Worm (Caenorhabditis elegans) whole organism, L4 larva: ENCODE measurements around the gene C33A12.4.

Experiments used
- R02D3.7 ChIP-seq: fragments of 150-350 bp; sonication (generic microtip); optimal IDR thresholded peaks from 3 replicates; lab custom pipeline; 2014; ENCODE audit warnings: missing biosample characterization, missing genetic modification characterization
- T26A8.4 ChIP-seq: fragments of 200-800 bp; sonication (Bioruptor generic); IDR thresholded peaks from 2 replicates; pipeline ENCODE4 v1.3.6; 2022; ENCODE audit warnings: missing genetic modification characterization, missing compliant biosample characterization
- Y105C5A.15 ChIP-seq: fragments of 200-800 bp; sonication (Bioruptor generic); IDR thresholded peaks from 2 replicates; pipeline ENCODE4 v1.3.6; 2022; ENCODE audit warnings: missing genetic modification characterization, missing compliant biosample characterization
- Y5F2A.4 ChIP-seq: fragments of 200-800 bp; sonication (Bioruptor generic); optimal IDR thresholded peaks from 2 replicates; lab custom pipeline; 2018; ENCODE audit warnings: mild to moderate bottlenecking, missing genetic modification characterization, missing compliant biosample characterization
- aha-1 ChIP-seq: fragments of 150-350 bp; peaks from one replicate; lab custom pipeline; 2014; ENCODE audit warnings: missing biosample characterization, missing genetic modification characterization
- ama-1 ChIP-seq: fragments of 150-350 bp; optimal IDR thresholded peaks from 2 replicates; lab custom pipeline; 2014; ENCODE audit warnings: inconsistent platforms, mixed read lengths
- ceh-28 ChIP-seq: fragments of 150-350 bp; optimal IDR thresholded peaks from 2 replicates; lab custom pipeline; 2014; ENCODE audit warnings: missing biosample characterization, missing genetic modification reagents, missing genetic modification characterization
- ctbp-1 ChIP-seq: fragments of 200-800 bp; sonication (Bioruptor generic); IDR thresholded peaks from 2 replicates; pipeline ENCODE4 v1.3.6; 2022; ENCODE audit warnings: missing genetic modification reagents, missing genetic modification characterization, missing compliant biosample characterization
- daf-19 ChIP-seq: fragments of 200-800 bp; sonication (Bioruptor generic); conservative IDR thresholded peaks from 2 replicates; pipeline ENCODE4 v1.3.6; 2022; ENCODE audit warnings: missing genetic modification characterization, missing compliant biosample characterization
- daf-8 ChIP-seq: fragments of 200-800 bp; sonication (Bioruptor generic); IDR thresholded peaks from 2 replicates; pipeline ENCODE4 v1.3.6; 2022; ENCODE audit warnings: missing genetic modification characterization, missing compliant biosample characterization
- dmd-8 ChIP-seq: fragments of 200-800 bp; sonication (Bioruptor generic); IDR thresholded peaks from 2 replicates; pipeline ENCODE4 v1.3.6; 2022; ENCODE audit warnings: missing genetic modification characterization, missing compliant biosample characterization
- duxl-1 ChIP-seq: sonication (generic microtip); optimal IDR thresholded peaks from 2 replicates; lab custom pipeline; 2016; ENCODE audit warnings: mild to moderate bottlenecking, missing genetic modification characterization, moderate library complexity, missing compliant biosample characterization; ENCODE audit not compliant: poor library complexity
- fkh-10 ChIP-seq: fragments of 150-350 bp; optimal IDR thresholded peaks from 2 replicates; lab custom pipeline; 2014; ENCODE audit warnings: missing biosample characterization, missing genetic modification reagents, missing genetic modification characterization
- hif-1 ChIP-seq, 2 experiments: sonication (generic microtip); optimal IDR thresholded peaks; 2 replicates each; lab custom pipeline; 2016 to 2017; ENCODE audit warnings: missing compliant biosample characterization in 2 of 2, missing genetic modification characterization in 2 of 2, missing genetic modification reagents in 2 of 2, missing genotype in 2 of 2, mild to moderate bottlenecking in 1 of 2
- hlh-11 ChIP-seq: fragments of 200-800 bp; sonication (Bioruptor generic); optimal IDR thresholded peaks from 2 replicates; lab custom pipeline; 2018; ENCODE audit warnings: mild to moderate bottlenecking, missing genetic modification characterization, missing compliant biosample characterization
- hmg-1.1 ChIP-seq: fragments of 200-800 bp; sonication (Bioruptor generic); IDR thresholded peaks from 2 replicates; pipeline ENCODE4 v1.3.6; 2022; ENCODE audit warnings: missing genetic modification reagents, missing genetic modification characterization, missing compliant biosample characterization
- jun-1 ChIP-seq: fragments of 150-350 bp; optimal IDR thresholded peaks from 2 replicates; lab custom pipeline; 2014; ENCODE audit warnings: missing biosample characterization, missing genetic modification reagents, missing genetic modification characterization
- lim-7 ChIP-seq: fragments of 200-800 bp; sonication (Bioruptor generic); IDR thresholded peaks from 2 replicates; pipeline ENCODE4 v1.3.6; 2022; ENCODE audit warnings: missing genetic modification characterization, missing compliant biosample characterization
- lin-13 ChIP-seq: fragments of 150-350 bp; optimal IDR thresholded peaks from 2 replicates; lab custom pipeline; 2014; ENCODE audit warnings: missing biosample characterization, missing genetic modification reagents, missing genetic modification characterization
- lin-15B ChIP-seq: fragments of 150-350 bp; sonication (generic microtip); optimal IDR thresholded peaks from 3 replicates; lab custom pipeline; 2014; ENCODE audit warnings: missing biosample characterization, missing genetic modification characterization
- lin-38 ChIP-seq: fragments of 200-800 bp; sonication (Bioruptor generic); IDR thresholded peaks from 2 replicates; pipeline ENCODE4 v1.3.6; 2022; ENCODE audit warnings: missing genetic modification reagents, missing genetic modification characterization, missing compliant biosample characterization
- mdl-1 ChIP-seq, 2 experiments: fragments of 150-350 bp in 1 of 2; sonication (generic microtip) in 1 of 2; optimal IDR thresholded peaks; 2 replicates each; lab custom pipeline; 2014 to 2017; ENCODE audit warnings: missing biosample characterization in 2 of 2, missing genetic modification characterization in 2 of 2
- mes-2 ChIP-seq: sonication (generic microtip); optimal IDR thresholded peaks from 2 replicates; lab custom pipeline; 2016; ENCODE audit warnings: missing genotype, mild to moderate bottlenecking, missing genetic modification characterization, missing compliant biosample characterization; ENCODE audit not compliant: poor library complexity, severe bottlenecking
- mxl-2 ChIP-seq: fragments of 200-800 bp; sonication (Bioruptor generic); conservative IDR thresholded peaks from 2 replicates; pipeline ENCODE4 v1.3.6; 2022; ENCODE audit warnings: missing genetic modification reagents, missing genetic modification characterization, missing compliant biosample characterization
- nhr-11 ChIP-seq: fragments of 150-350 bp; optimal IDR thresholded peaks from 2 replicates; lab custom pipeline; 2014; ENCODE audit warnings: missing biosample characterization, missing genetic modification characterization
- nhr-111 ChIP-seq: fragments of 200-800 bp; sonication (Bioruptor generic); optimal IDR thresholded peaks from 2 replicates; lab custom pipeline; 2018; ENCODE audit warnings: mild to moderate bottlenecking, missing genetic modification characterization, missing compliant biosample characterization
- nhr-28 ChIP-seq: fragments of 150-350 bp; optimal IDR thresholded peaks from 2 replicates; lab custom pipeline; 2014; ENCODE audit warnings: missing biosample characterization, missing genetic modification characterization
- nhr-48 ChIP-seq: sonication (generic microtip); optimal IDR thresholded peaks from 2 replicates; lab custom pipeline; 2016; ENCODE audit warnings: mild to moderate bottlenecking, missing genetic modification characterization, missing compliant biosample characterization
- nhr-6 ChIP-seq: fragments of 150-350 bp; optimal IDR thresholded peaks from 2 replicates; lab custom pipeline; 2014; ENCODE audit warnings: missing biosample characterization, missing genetic modification characterization
- nhr-77 ChIP-seq: fragments of 150-350 bp; optimal IDR thresholded peaks from 2 replicates; lab custom pipeline; 2014; ENCODE audit warnings: missing biosample characterization, missing genetic modification characterization
- rbr-2 ChIP-seq: sonication (generic microtip); optimal IDR thresholded peaks from 2 replicates; lab custom pipeline; 2016; ENCODE audit warnings: missing genotype, missing genetic modification characterization, missing compliant biosample characterization
- saeg-2 ChIP-seq: fragments of 200-800 bp; sonication (Bioruptor generic); IDR thresholded peaks from 2 replicates; pipeline ENCODE4 v1.3.6; 2022; ENCODE audit warnings: missing genetic modification reagents, missing genetic modification characterization, missing compliant biosample characterization
- sdz-12 ChIP-seq: fragments of 200-800 bp; sonication (Bioruptor generic); optimal IDR thresholded peaks from 2 replicates; lab custom pipeline; 2018; ENCODE audit warnings: mild to moderate bottlenecking, missing genetic modification characterization, missing compliant biosample characterization
- set-16 ChIP-seq: fragments of 200-800 bp; sonication (Bioruptor generic); IDR thresholded peaks from 2 replicates; pipeline ENCODE4 v1.3.6; 2022; ENCODE audit warnings: missing genetic modification reagents, missing genetic modification characterization, missing compliant biosample characterization
- skn-1 ChIP-seq: fragments of 150-350 bp; optimal IDR thresholded peaks from 2 replicates; lab custom pipeline; 2014; ENCODE audit warnings: missing biosample characterization, missing genetic modification characterization
- snpc-1.2 ChIP-seq: fragments of 200-800 bp; sonication (Bioruptor generic); IDR thresholded peaks from 2 replicates; pipeline ENCODE4 v1.3.6; 2022; ENCODE audit warnings: missing genetic modification reagents, missing genetic modification characterization, missing compliant biosample characterization
- spr-3 ChIP-seq: fragments of 200-800 bp; sonication (Bioruptor generic); optimal IDR thresholded peaks from 2 replicates; lab custom pipeline; 2018; ENCODE audit warnings: mild to moderate bottlenecking, missing genetic modification characterization, missing compliant biosample characterization
- tra-1 ChIP-seq: fragments of 200-800 bp; sonication (Bioruptor generic); IDR thresholded peaks from 2 replicates; pipeline ENCODE4 v1.3.6; 2022; ENCODE audit warnings: missing genetic modification reagents, missing genetic modification characterization, missing compliant biosample characterization
- unc-62 ChIP-seq, 3 experiments: fragments of 150-350 bp in 1 of 3; sonication (generic microtip); optimal IDR thresholded peaks in 2 of 3; peaks in 1 of 3; 1 replicate in 1 of 3; 2 replicates in 2 of 3; lab custom pipeline; 2014 to 2017; ENCODE audit warnings: missing biosample characterization in 3 of 3, missing genetic modification characterization in 3 of 3, missing genetic modification reagents in 3 of 3, missing genotype in 1 of 3
- vab-7 ChIP-seq: fragments of 200-800 bp; sonication (Bioruptor generic); IDR thresholded peaks from 2 replicates; pipeline ENCODE4 v1.3.6; 2022; ENCODE audit warnings: missing genetic modification reagents, missing genetic modification characterization, missing compliant biosample characterization
- zag-1 ChIP-seq: fragments of 150-350 bp; optimal IDR thresholded peaks from 2 replicates; lab custom pipeline; 2014; ENCODE audit warnings: missing biosample characterization, missing genetic modification characterization
- zip-11 ChIP-seq: fragments of 200-800 bp; sonication (Bioruptor generic); IDR thresholded peaks from 2 replicates; pipeline ENCODE4 v1.3.6; 2022; ENCODE audit warnings: missing genetic modification characterization, missing compliant biosample characterization

The C33A12.4 gene

ce11 chrIV:9530768-9531167 lies 20.4 kb upstream of the C33A12.4 start (continued):
- TF ChIP-seq spr-3 (GFP tag; lab: Kevin White, UChicago) (peak; percentile 55), saeg-2 (GFP tag; lab: Robert Waterston, UW) (no peak), ctbp-1 (GFP tag; lab: Robert Waterston, UW) (no peak), hif-1 (tag; optimal IDR thresholded peaks at IDR 0.05; lab: Kevin White, UChicago) (no peak), zag-1 (tag; lab: Kevin White, UChicago) (no peak), nhr-48 (tag; lab: Kevin White, UChicago) (no peak), duxl-1 (tag; lab: Kevin White, UChicago) (no peak), skn-1 (tag; lab: Kevin White, UChicago) (no peak), T26A8.4 (peak; percentile 26; the same call in 1 of the 2 replicates), nhr-6 (tag; lab: Kevin White, UChicago) (no peak), zip-11 (GFP tag; lab: Robert Waterston, UW) (no peak), Y5F2A.4 (GFP tag; lab: Kevin White, UChicago) (no peak), set-16 (no peak), nhr-28 (tag; lab: Kevin White, UChicago) (no peak), lin-13 (GFP tag; lab: Kevin White, UChicago) (no peak), dmd-8 (GFP tag; lab: Robert Waterston, UW) (no peak), R02D3.7 (no peak), fkh-10 (GFP tag; lab: Kevin White, UChicago) (no peak), daf-8 (GFP tag; lab: Robert Waterston, UW) (no peak), nhr-77 (tag; lab: Kevin White, UChicago) (no peak), lin-15B (tag; lab: Kevin White, UChicago) (no peak), mdl-1 (tag; optimal IDR thresholded peaks at IDR 0.05; lab: Kevin White, UChicago) (no peak), Y105C5A.15 (GFP tag; lab: Robert Waterston, UW) (no peak), tra-1 (GFP tag; lab: Robert Waterston, UW) (no peak), mes-2 (tag; lab: Kevin White, UChicago) (no peak), mxl-2 (no peak), sdz-12 (GFP tag; lab: Kevin White, UChicago) (no peak), aha-1 (peak; percentile 97), hmg-1.1 (GFP tag; lab: Robert Waterston, UW) (no peak), lim-7 (GFP tag; lab: Robert Waterston, UW) (0 out of 2 replicates have a peak, but pooled peaks have one; percentile 14), ceh-28 (tag; lab: Kevin White, UChicago) (no peak), ama-1 (lab: Kevin White, UChicago) (peak; percentile 20), rbr-2 (tag; lab: Kevin White, UChicago) (no peak)

- TF ChIP-seq snpc-1.2 (GFP tag; lab: Robert Waterston, UW) = no peak
- TF ChIP-seq sdz-12 (GFP tag; lab: Kevin White, UChicago) = no peak
- TF ChIP-seq vab-7 (GFP tag; lab: Robert Waterston, UW) = no peak
- no peak for TF ChIP-seq jun-1 (tag; lab: Kevin White, UChicago)
- no peak for TF ChIP-seq hlh-11 (tag; lab: Kevin White, UChicago)
- no peak for TF ChIP-seq R02D3.7
- no peak for TF ChIP-seq duxl-1 (tag; lab: Kevin White, UChicago)
- no peak for TF ChIP-seq daf-19 (GFP tag; lab: Robert Waterston, UW)
- no peak for TF ChIP-seq lin-38 (GFP tag; lab: Robert Waterston, UW)
- no peak for TF ChIP-seq unc-62 (GFP tag; optimal IDR thresholded peaks at IDR 0.05 in 1 of 2; lab: Kevin White, UChicago)
- TF ChIP-seq unc-62 (tag; optimal IDR thresholded peaks at IDR 0.05; lab: Kevin White, UChicago) = no peak
- TF ChIP-seq nhr-11 (tag; lab: Kevin White, UChicago) = no peak
- TF ChIP-seq nhr-111 (GFP tag; lab: Kevin White, UChicago) = no peak
- TF ChIP-seq zip-11 (GFP tag; lab: Robert Waterston, UW) = no peak
These were observed 19.3 kb upstream of the C33A12.4 start, which contains the start of gene elo-7 for ce11 chrIV:9529647-9530046. TSS of gene elo-7 (plus strand) at chrIV:9529947.
